Worm (Caenorhabditis elegans) whole organism, late embryonic: ENCODE results near the gene W05H7.1.

Experiments used
- C08G9.2 ChIP-seq: sonication (generic microtip); optimal IDR thresholded peaks from 2 replicates; lab custom pipeline; 2016; ENCODE audit warnings: mild to moderate bottlenecking, missing genetic modification characterization, moderate library complexity, missing compliant biosample characterization
- C38D4.7 ChIP-seq: fragments of 200-800 bp; sonication (Bioruptor generic); optimal IDR thresholded peaks from 2 replicates; lab custom pipeline; 2018; ENCODE audit warnings: mild to moderate bottlenecking, missing genetic modification characterization, moderate library complexity, missing compliant biosample characterization
- F13H6.1 ChIP-seq: sonication (generic microtip); optimal IDR thresholded peaks from 2 replicates; lab custom pipeline; 2016; ENCODE audit warnings: missing genetic modification characterization, missing compliant biosample characterization
- K02D7.2 ChIP-seq: sonication (generic microtip); optimal IDR thresholded peaks from 2 replicates; lab custom pipeline; 2017; ENCODE audit warnings: mild to moderate bottlenecking, missing genetic modification characterization, missing compliant biosample characterization
- K09A11.1 ChIP-seq: sonication (generic microtip); optimal IDR thresholded peaks from 2 replicates; lab custom pipeline; 2017; ENCODE audit warnings: antibody characterized with exemption, mild to moderate bottlenecking, missing genetic modification characterization, missing compliant biosample characterization; ENCODE audit not compliant: insufficient read depth
- Y22D7AL.16 ChIP-seq: sonication (generic microtip); optimal IDR thresholded peaks from 2 replicates; lab custom pipeline; 2016; ENCODE audit warnings: missing genetic modification characterization, missing compliant biosample characterization
- ahr-1 ChIP-seq: sonication (generic microtip); optimal IDR thresholded peaks from 2 replicates; lab custom pipeline; 2016; ENCODE audit warnings: missing genetic modification characterization, missing compliant biosample characterization
- ceh-14 ChIP-seq: sonication (generic microtip); optimal IDR thresholded peaks from 2 replicates; lab custom pipeline; 2016; ENCODE audit warnings: missing genotype, missing genetic modification characterization, missing compliant biosample characterization
- ceh-18 ChIP-seq: sonication (generic microtip); optimal IDR thresholded peaks from 2 replicates; lab custom pipeline; 2016; ENCODE audit warnings: missing genetic modification characterization, missing compliant biosample characterization
- ceh-22 ChIP-seq: sonication (generic microtip); optimal IDR thresholded peaks from 2 replicates; lab custom pipeline; 2017; ENCODE audit warnings: missing biosample characterization, missing genetic modification characterization
- ceh-24 ChIP-seq: sonication (generic microtip); optimal IDR thresholded peaks from 2 replicates; lab custom pipeline; 2016; ENCODE audit warnings: mild to moderate bottlenecking, missing genetic modification characterization, missing compliant biosample characterization
- ceh-30 ChIP-seq: fragments of 150-350 bp; optimal IDR thresholded peaks from 2 replicates; lab custom pipeline; 2014; ENCODE audit warnings: missing biosample characterization, missing genetic modification characterization
- ceh-34 ChIP-seq: sonication (generic microtip); optimal IDR thresholded peaks from 2 replicates; lab custom pipeline; 2016; ENCODE audit warnings: mild to moderate bottlenecking, missing genetic modification characterization, missing compliant biosample characterization
- ceh-48 ChIP-seq: sonication (generic microtip); optimal IDR thresholded peaks from 2 replicates; lab custom pipeline; 2016; ENCODE audit warnings: missing genetic modification characterization, inconsistent platforms, missing compliant biosample characterization
- che-1 ChIP-seq: sonication (generic microtip); optimal IDR thresholded peaks from 2 replicates; lab custom pipeline; 2016; ENCODE audit warnings: mild to moderate bottlenecking, missing genetic modification characterization, missing compliant biosample characterization
- dmd-4 ChIP-seq: sonication (generic microtip); optimal IDR thresholded peaks from 2 replicates; lab custom pipeline; 2016; ENCODE audit warnings: borderline replicate concordance, missing genetic modification characterization, missing compliant biosample characterization
- dve-1 ChIP-seq: sonication (generic microtip); optimal IDR thresholded peaks from 2 replicates; lab custom pipeline; 2017; ENCODE audit warnings: antibody characterized with exemption, mild to moderate bottlenecking, missing genetic modification characterization, missing compliant biosample characterization
- elt-2 ChIP-seq: sonication (generic microtip); optimal IDR thresholded peaks from 2 replicates; lab custom pipeline; 2016; ENCODE audit warnings: missing genetic modification reagents, missing genetic modification characterization, missing compliant biosample characterization
- ets-4 ChIP-seq: sonication (generic microtip); optimal IDR thresholded peaks from 2 replicates; lab custom pipeline; 2016; ENCODE audit warnings: missing genetic modification characterization, missing compliant biosample characterization
- fkh-6 ChIP-seq: sonication (generic microtip); optimal IDR thresholded peaks from 2 replicates; lab custom pipeline; 2016; ENCODE audit warnings: missing genetic modification characterization, missing compliant biosample characterization
- hlh-13 ChIP-seq: fragments of 200-800 bp; sonication (Bioruptor generic); optimal IDR thresholded peaks from 2 replicates; lab custom pipeline; 2018; ENCODE audit warnings: mild to moderate bottlenecking, missing genetic modification characterization, missing compliant biosample characterization
- hlh-15 ChIP-seq: sonication (generic microtip); optimal IDR thresholded peaks from 2 replicates; lab custom pipeline; 2016; ENCODE audit warnings: missing genetic modification characterization, missing compliant biosample characterization
- lim-6 ChIP-seq: sonication (generic microtip); optimal IDR thresholded peaks from 2 replicates; lab custom pipeline; 2016; ENCODE audit warnings: missing genetic modification characterization, missing compliant biosample characterization
- madf-2 ChIP-seq: sonication (generic microtip); optimal IDR thresholded peaks from 2 replicates; lab custom pipeline; 2017; ENCODE audit warnings: missing genetic modification characterization, missing compliant biosample characterization
- nfya-1 ChIP-seq: sonication (generic microtip); optimal IDR thresholded peaks from 2 replicates; lab custom pipeline; 2017; ENCODE audit warnings: missing genetic modification characterization, mild to moderate bottlenecking, missing compliant biosample characterization, antibody characterized with exemption, moderate library complexity
- nhr-232 ChIP-seq: sonication (generic microtip); optimal IDR thresholded peaks from 2 replicates; lab custom pipeline; 2016; ENCODE audit warnings: missing genetic modification characterization, missing compliant biosample characterization
- pat-9 ChIP-seq: fragments of 200-800 bp; sonication (Bioruptor generic); optimal IDR thresholded peaks from 2 replicates; lab custom pipeline; 2018; ENCODE audit warnings: mild to moderate bottlenecking, missing genetic modification characterization, moderate library complexity, missing compliant biosample characterization
- pax-1 ChIP-seq: fragments of 150-350 bp; optimal IDR thresholded peaks from 2 replicates; lab custom pipeline; 2014; ENCODE audit warnings: missing biosample characterization, missing genetic modification characterization
- pha-2 ChIP-seq: sonication (generic microtip); optimal IDR thresholded peaks from 2 replicates; lab custom pipeline; 2017; ENCODE audit warnings: mild to moderate bottlenecking, missing genetic modification characterization, missing compliant biosample characterization
- pha-4 ChIP-seq: fragments of 150-350 bp; optimal IDR thresholded peaks from 2 replicates; lab custom pipeline; 2018; ENCODE audit warnings: missing biosample characterization, missing genetic modification reagents, missing genetic modification characterization
- ref-2 ChIP-seq: sonication (generic microtip); optimal IDR thresholded peaks from 2 replicates; lab custom pipeline; 2016; ENCODE audit warnings: missing genetic modification characterization, missing compliant biosample characterization
- rnt-1 ChIP-seq: sonication (generic microtip); optimal IDR thresholded peaks from 2 replicates; lab custom pipeline; 2016; ENCODE audit warnings: missing genetic modification characterization, missing compliant biosample characterization
- sdc-2 ChIP-seq: sonication (generic microtip); optimal IDR thresholded peaks from 2 replicates; lab custom pipeline; 2016; ENCODE audit warnings: missing genotype, missing genetic modification characterization, missing compliant biosample characterization
- sox-2 ChIP-seq: fragments of 200-800 bp; sonication (Bioruptor generic); IDR thresholded peaks from 2 replicates; pipeline ENCODE4 v1.3.6; 2022; ENCODE audit warnings: missing genetic modification reagents, missing genetic modification characterization, missing compliant biosample characterization
- unc-3 ChIP-seq, 2 experiments: fragments of 200-800 bp in 1 of 2; sonication (Bioruptor generic) in 1 of 2; sonication (generic microtip) in 1 of 2; conservative IDR thresholded peaks in 1 of 2; optimal IDR thresholded peaks in 1 of 2; 2 replicates each; pipeline versions ENCODE4 v1.3.6 to Lab custom; 2016 to 2022; ENCODE audit warnings: missing compliant biosample characterization in 2 of 2, missing genetic modification characterization in 2 of 2, missing genetic modification reagents in 1 of 2
- unc-55 ChIP-seq: sonication (generic microtip); optimal IDR thresholded peaks from 2 replicates; lab custom pipeline; 2017; ENCODE audit warnings: missing biosample characterization, missing genetic modification reagents, missing genetic modification characterization
- unc-86 ChIP-seq: sonication (generic microtip); optimal IDR thresholded peaks from 2 replicates; lab custom pipeline; 2016; ENCODE audit warnings: missing genetic modification characterization, missing compliant biosample characterization
- zip-5 ChIP-seq: sonication (generic microtip); optimal IDR thresholded peaks from 2 replicates; lab custom pipeline; 2016; ENCODE audit warnings: missing genetic modification characterization, missing compliant biosample characterization

The W05H7.1 gene

ce11 chrX:1491036-1491435, 40.5 kb downstream of the W05H7.1 start:
- TF ChIP-seq nfya-1 (no peak), ceh-48 (no peak), ahr-1 (no peak)

- TF ChIP-seq pha-4 (tag; lab: Kevin White, UChicago) (no peak), ceh-18 (tag; lab: Kevin White, UChicago) (no peak), K02D7.2 (tag; lab: Kevin White, UChicago) (no peak), pat-9 (tag; lab: Kevin White, UChicago) (no peak), sdc-2 (peak; percentile 95)
Measured at ce11 chrX:1492174-1492573, 41.6 kb downstream of the W05H7.1 start.

ce11 chrX:1494256-1494655, 43.7 kb downstream of the W05H7.1 start, which contains the start of gene F09E10.5:
Gene F09E10.5 (minus strand): TSS chrX:1494356.
- TF ChIP-seq fkh-6 (tag; lab: Kevin White, UChicago) (no peak), Y22D7AL.16 (tag; lab: Kevin White, UChicago) (no peak), ceh-24 (tag; lab: Kevin White, UChicago) (no peak), zip-5 (tag; lab: Kevin White, UChicago) (no peak), ceh-34 (no peak), ceh-14 (no peak)
- TF ChIP-seq, all 69 proteins: peak for 0

- no peak for TF ChIP-seq unc-86 (tag; lab: Kevin White, UChicago)
- peak; percentile 65 for TF ChIP-seq dve-1 (tag; lab: Kevin White, UChicago)
Measured at ce11 chrX:1495980-1496379, 45.4 kb downstream of the W05H7.1 start.

ce11 chrX:1497581-1497980, 47.0 kb downstream of the W05H7.1 start, which contains the start of gene F09E10.6:
Gene F09E10.6 (minus strand): TSS chrX:1497681.
- TF ChIP-seq pha-4 (tag; lab: Kevin White, UChicago) (no peak), sdc-2 (no peak), ahr-1 (no peak), unc-86 (tag; lab: Kevin White, UChicago) (no peak), ets-4 (no peak), nhr-232 (tag; lab: Kevin White, UChicago) (no peak), madf-2 (tag; lab: Kevin White, UChicago) (no peak), hlh-13 (GFP tag; lab: Kevin White, UChicago) (no peak), pax-1 (tag; lab: Kevin White, UChicago) (no peak), ceh-22 (tag; lab: Kevin White, UChicago) (no peak), unc-55 (no peak)

- TF ChIP-seq lim-6 (tag; lab: Kevin White, UChicago) (no peak), dmd-4 (tag; lab: Kevin White, UChicago) (no peak), unc-3 (GFP tag; conservative IDR thresholded peaks at IDR 0.05; lab: Robert Waterston, UW) (no peak), unc-3 (tag; optimal IDR thresholded peaks at IDR 0.05; lab: Kevin White, UChicago) (no peak), C08G9.2 (tag; lab: Kevin White, UChicago) (no peak), sox-2 (GFP tag; lab: Robert Waterston, UW) (no peak), ref-2 (tag; lab: Kevin White, UChicago) (no peak), rnt-1 (tag; lab: Kevin White, UChicago) (no peak), pha-2 (no peak), C38D4.7 (no peak), che-1 (no peak), ceh-30 (tag; lab: Kevin White, UChicago) (no peak), hlh-15 (tag; lab: Kevin White, UChicago) (no peak), fkh-6 (tag; lab: Kevin White, UChicago) (no peak), elt-2 (no peak), ceh-48 (no peak), unc-55 (no peak), hlh-13 (GFP tag; lab: Kevin White, UChicago) (no peak), K09A11.1 (no peak), F13H6.1 (tag; lab: Kevin White, UChicago) (no peak), ceh-34 (no peak)
Measured at ce11 chrX:1499499-1499898, 48.9 kb downstream of the W05H7.1 start.
